Worm (Caenorhabditis elegans) whole organism, L2 larva: ENCODE measurements around the gene nep-22.

Source experiments
- Y55F3AM.14 ChIP-seq: fragments of 200-800 bp; sonication (Bioruptor generic); optimal IDR thresholded peaks from 2 replicates; lab custom pipeline; 2018; ENCODE audit warnings: mild to moderate bottlenecking, missing genetic modification characterization, missing compliant biosample characterization
- ZK546.5 ChIP-seq: sonication (generic microtip); optimal IDR thresholded peaks from 2 replicates; lab custom pipeline; 2017; ENCODE audit warnings: missing biosample characterization, missing genetic modification characterization
- aly-2 ChIP-seq: fragments of 150-350 bp; optimal IDR thresholded peaks from 2 replicates; lab custom pipeline; 2014; ENCODE audit warnings: missing biosample characterization, missing genetic modification characterization
- ama-1 ChIP-seq: fragments of 150-350 bp; optimal IDR thresholded peaks from 2 replicates; lab custom pipeline; 2018; ENCODE audit warnings: inconsistent platforms
- egl-27 ChIP-seq: sonication (generic microtip); optimal IDR thresholded peaks from 3 replicates; lab custom pipeline; 2017; ENCODE audit warnings: missing biosample characterization, missing genetic modification reagents, missing genetic modification characterization
- lin-13 ChIP-seq: fragments of 150-350 bp; optimal IDR thresholded peaks from 2 replicates; lab custom pipeline; 2014; ENCODE audit warnings: missing biosample characterization, missing genetic modification reagents, missing genetic modification characterization
- lsy-2 ChIP-seq, 2 experiments: fragments of 150-350 bp in 1 of 2; sonication (generic microtip) in 1 of 2; optimal IDR thresholded peaks; 2 replicates each; lab custom pipeline; 2014 to 2017; ENCODE audit warnings: missing biosample characterization in 2 of 2, missing genetic modification characterization in 2 of 2
- nhr-10 ChIP-seq: sonication (generic microtip); optimal IDR thresholded peaks from 2 replicates; lab custom pipeline; 2017; ENCODE audit warnings: missing biosample characterization, missing genetic modification characterization
- nhr-11 ChIP-seq: fragments of 150-350 bp; optimal IDR thresholded peaks from 2 replicates; lab custom pipeline; 2014; ENCODE audit warnings: missing biosample characterization, missing genetic modification characterization
- nhr-23 ChIP-seq: fragments of 150-350 bp; optimal IDR thresholded peaks from 2 replicates; lab custom pipeline; 2014; ENCODE audit warnings: missing biosample characterization, missing genetic modification reagents, missing genetic modification characterization
- sem-4 ChIP-seq: fragments of 150-350 bp; optimal IDR thresholded peaks from 2 replicates; lab custom pipeline; 2014; ENCODE audit warnings: missing biosample characterization, missing genetic modification reagents, missing genetic modification characterization
- snpc-4 ChIP-seq: fragments of 150-350 bp; optimal IDR thresholded peaks from 2 replicates; lab custom pipeline; 2014; ENCODE audit warnings: missing biosample characterization, missing genetic modification characterization
- unc-39 ChIP-seq: fragments of 150-350 bp; optimal IDR thresholded peaks from 2 replicates; lab custom pipeline; 2014; ENCODE audit warnings: missing biosample characterization, missing genetic modification characterization
- unc-62 ChIP-seq: fragments of 150-350 bp; optimal IDR thresholded peaks from 2 replicates; lab custom pipeline; 2014; ENCODE audit warnings: missing biosample characterization, missing genetic modification reagents, missing genetic modification characterization

DNA sequence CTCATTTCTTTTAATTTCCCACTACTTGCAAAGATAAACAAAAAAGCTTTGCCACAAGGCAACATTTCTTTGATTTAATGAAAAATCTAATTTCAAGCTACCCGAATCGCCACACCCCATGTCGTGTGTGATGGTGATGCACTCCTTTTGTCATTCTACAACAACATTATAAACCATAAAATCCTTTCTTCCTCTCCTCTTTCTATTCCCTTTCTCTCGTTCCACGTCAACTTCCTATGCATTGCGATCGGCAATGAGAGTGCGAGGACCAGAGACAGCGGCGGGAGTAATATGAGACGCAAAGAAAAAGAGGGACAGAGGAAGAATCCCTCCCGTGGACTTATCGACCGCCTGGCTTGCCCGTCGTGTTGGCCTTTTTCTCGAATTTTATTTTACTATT is 33.7 kb downstream of the nep-22 start:
- no peak for TF ChIP-seq ZK546.5 (tag; lab: Kevin White, UChicago)
- TF ChIP-seq nhr-11 (tag; lab: Kevin White, UChicago): no peak
- no peak for TF ChIP-seq nhr-23 (tag; lab: Kevin White, UChicago)
- peak; percentile 37 for TF ChIP-seq lin-13 (GFP tag; lab: Kevin White, UChicago)
- no peak for TF ChIP-seq lsy-2 (tag; optimal IDR thresholded peaks at IDR 0.05; lab: Kevin White, UChicago)
- TF ChIP-seq unc-39 (tag; lab: Kevin White, UChicago): no peak
- no peak for TF ChIP-seq egl-27 (tag; lab: Kevin White, UChicago)
- peak; percentile 57 for TF ChIP-seq sem-4 (tag; lab: Kevin White, UChicago)
- TF ChIP-seq unc-62: no peak
- TF ChIP-seq snpc-4: peak; percentile 4
- no peak for TF ChIP-seq ama-1 (lab: Kevin White, UChicago)
- no peak for TF ChIP-seq Y55F3AM.14 (GFP tag; lab: Kevin White, UChicago)
- no peak for TF ChIP-seq aly-2 (tag; lab: Kevin White, UChicago)
- TF ChIP-seq nhr-10 (tag; lab: Kevin White, UChicago): no peak
